Fruit fly (Drosophila melanogaster): ENCODE results near the gene CG6073.
A peak's percentile ranks its signal among the peaks of the same experiment; 100 is the strongest.

The CG6073 gene

dm6 chr3R:26235034-26235433 is 46.4 kb upstream of the CG6073 start (continued):
- peak; percentile 17 for TF ChIP-seq CG8388 (GFP tag; optimal IDR thresholded peaks at IDR 0.05)
- peak; percentile 41; the same call in 1 of the 2 replicates for TF ChIP-seq Rx (GFP tag; IDR thresholded peaks at IDR 0.05)
- TF ChIP-seq CG14667 (GFP tag; IDR thresholded peaks at IDR 0.05): peak; percentile 30; the same call in 1 of the 2 replicates
- no peak for TF ChIP-seq Kr (GFP tag; optimal IDR thresholded peaks at IDR 0.05)
- TF ChIP-seq CG31441 (GFP tag; IDR thresholded peaks at IDR 0.05): peak; percentile 59
- no peak for TF ChIP-seq CG2875 (GFP tag; optimal IDR thresholded peaks at IDR 0.05)
- TF ChIP-seq grau (tag; optimal IDR thresholded peaks at IDR 0.05): peak; percentile 40
- 0 out of 2 replicates have a peak, but pooled peaks have one; percentile 40 for TF ChIP-seq sob (GFP tag; IDR thresholded peaks at IDR 0.05)
- no peak for TF ChIP-seq sna (GFP tag; IDR thresholded peaks at IDR 0.05; ENCODE audit: partially characterized antibody)
- peak; percentile 6 to 22 for TF ChIP-seq chif (GFP tag; optimal IDR thresholded peaks at IDR 0.05)
- peak; percentile 22; the same call in 1 of the 2 replicates for TF ChIP-seq ttk (GFP tag; IDR thresholded peaks at IDR 0.05)
- peak; percentile 91 for TF ChIP-seq Med (GFP tag)
- peak; percentile 58 for TF ChIP-seq CG14014 (GFP tag; IDR thresholded peaks at IDR 0.05)
- no peak for TF ChIP-seq sr (GFP tag; IDR thresholded peaks at IDR 0.05)
- TF ChIP-seq Blimp-1 (GFP tag; optimal IDR thresholded peaks at IDR 0.05): peak; percentile 54
- peak; percentile 7 for TF ChIP-seq Chrac-16 (GFP tag; optimal IDR thresholded peaks at IDR 0.05)
- TF ChIP-seq Ptx1 (GFP tag; IDR thresholded peaks at IDR 0.05): peak; percentile 62
- TF ChIP-seq CG6689 (GFP tag; IDR thresholded peaks at IDR 0.05): peak; percentile 48
- TF ChIP-seq kni (GFP tag; optimal IDR thresholded peaks at IDR 0.05): no peak
- no peak for TF ChIP-seq ATbp (GFP tag; optimal IDR thresholded peaks at IDR 0.05)
- 0 out of 2 replicates have a peak, but pooled peaks have one; percentile 26 for TF ChIP-seq stc (GFP tag; IDR thresholded peaks at IDR 0.05)
- peak; percentile 5 for TF ChIP-seq Myb (GFP tag; optimal IDR thresholded peaks at IDR 0.05)
- peak; percentile 11 for TF ChIP-seq Nf-YB (GFP tag; optimal IDR thresholded peaks at IDR 0.05)
- peak; percentile 57 for TF ChIP-seq dmrt99B (tag; optimal IDR thresholded peaks at IDR 0.05)
- TF ChIP-seq CG17829 (tag; optimal IDR thresholded peaks at IDR 0.05): peak; percentile 10
- no peak for TF ChIP-seq Dek (tag; optimal IDR thresholded peaks at IDR 0.05)
- no peak for TF ChIP-seq C15 (GFP tag; IDR thresholded peaks at IDR 0.05)
- peak; percentile 10 for TF ChIP-seq CG1647 (GFP tag; optimal IDR thresholded peaks at IDR 0.05)
- peak; percentile 7 for TF ChIP-seq CG8944 (GFP tag; optimal IDR thresholded peaks at IDR 0.05)
- no peak for TF ChIP-seq cas (GFP tag; IDR thresholded peaks at IDR 0.05)
- peak; percentile 30 for TF ChIP-seq CG12391 (tag; optimal IDR thresholded peaks at IDR 0.05)
- TF ChIP-seq CG2712 (tag; optimal IDR thresholded peaks at IDR 0.05): peak; percentile 47
- TF ChIP-seq Pdp1 (GFP tag; optimal IDR thresholded peaks at IDR 0.05): peak; percentile 4 to 28
- TF ChIP-seq fd64A (GFP tag; optimal IDR thresholded peaks at IDR 0.05): no peak
- TF ChIP-seq CG11504 (tag; optimal IDR thresholded peaks at IDR 0.05): peak; percentile 56
- TF ChIP-seq esg (GFP tag; conservative IDR thresholded peaks at IDR 0.05): peak; percentile 58
- TF ChIP-seq CG8924 (tag; optimal IDR thresholded peaks at IDR 0.05): no peak
- no peak for TF ChIP-seq BtbVII (GFP tag; optimal IDR thresholded peaks at IDR 0.05)
- TF ChIP-seq da (GFP tag; optimal IDR thresholded peaks at IDR 0.05): no peak
- peak; percentile 23; the same call in 1 of the 2 replicates for TF ChIP-seq CG3847 (GFP tag; IDR thresholded peaks at IDR 0.05)
- peak; percentile 13 for TF ChIP-seq CG9609 (GFP tag; optimal IDR thresholded peaks at IDR 0.05)
- TF ChIP-seq Fer3 (tag; optimal IDR thresholded peaks at IDR 0.05): peak; percentile 14
- peak; percentile 73 for TF ChIP-seq Sox102F (GFP tag; optimal IDR thresholded peaks at IDR 0.05)
- peak; percentile 45; the same call in 1 of the 2 replicates for TF ChIP-seq E2f1 (GFP tag; IDR thresholded peaks at IDR 0.05)
- TF ChIP-seq lab (GFP tag; optimal IDR thresholded peaks at IDR 0.05): peak; percentile 43
- TF ChIP-seq CG6254 (GFP tag; optimal IDR thresholded peaks at IDR 0.05): peak; percentile 23
- TF ChIP-seq NC2β (GFP tag; optimal IDR thresholded peaks at IDR 0.05): no peak
- peak; percentile 21 for TF ChIP-seq CG18011 (GFP tag; optimal IDR thresholded peaks at IDR 0.05)
- peak; percentile 9 for TF ChIP-seq CG4854 (GFP tag; optimal IDR thresholded peaks at IDR 0.05)
- peak; percentile 35 for TF ChIP-seq CG13424 (tag; optimal IDR thresholded peaks at IDR 0.05)
